Worm (Caenorhabditis elegans): ENCODE data around the gene grl-12.

grl-12 gene

DNA sequence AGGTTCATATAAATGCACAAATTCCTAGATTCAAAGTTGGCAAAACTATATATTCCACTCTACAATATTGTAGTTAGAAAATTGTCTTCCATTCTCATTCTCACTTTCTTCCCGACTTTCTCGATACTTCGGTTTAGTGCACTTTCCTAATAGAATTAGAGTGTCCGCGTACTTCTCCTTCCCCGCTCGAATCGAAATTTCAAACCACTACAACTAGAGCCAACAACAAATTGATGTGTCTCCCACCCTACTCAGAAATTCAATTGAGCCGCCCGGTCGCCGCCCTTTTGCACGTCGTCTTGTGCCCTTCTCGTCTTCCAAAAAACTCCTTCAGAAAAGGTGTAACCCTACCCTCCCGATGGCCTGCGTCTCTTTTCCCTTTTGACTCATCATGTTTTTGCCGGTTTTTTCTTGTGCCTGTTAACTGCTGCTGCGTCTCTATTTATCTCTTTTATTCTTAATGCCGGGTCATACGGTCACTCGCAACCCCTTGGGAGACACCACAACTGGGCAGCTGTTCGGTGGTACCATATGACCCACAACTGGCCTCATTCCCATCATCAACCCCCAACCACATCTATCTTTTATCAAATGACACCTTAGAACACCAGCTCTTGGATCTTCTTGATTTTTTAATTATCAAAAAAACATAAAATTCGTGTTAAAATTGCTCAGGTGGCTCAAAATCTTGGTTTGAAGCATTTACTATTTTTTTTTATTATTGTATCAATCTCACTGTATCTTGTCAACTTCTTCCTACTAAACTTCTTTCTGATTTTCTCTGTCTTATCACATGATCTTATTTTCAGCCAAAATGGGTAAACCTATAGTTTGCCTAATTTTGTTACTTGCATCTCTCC lies 42.5 kb downstream of the grl-12 start, which contains the start of gene tag-196:
tag-196 (plus strand) TSS at position 810 of the 860 bp plus-strand sequence.
- TF ChIP-seq ceh-36 (tag; optimal IDR thresholded peaks at IDR 0.05) (no peak), B0310.2 (tag; optimal IDR thresholded peaks at IDR 0.05) (no peak), aly-1 (tag; optimal IDR thresholded peaks at IDR 0.05) (no peak), ets-7 (tag; optimal IDR thresholded peaks at IDR 0.05) (no peak), sea-1 (GFP tag; conservative IDR thresholded peaks at IDR 0.05) (no peak), F13C5.2 (tag; optimal IDR thresholded peaks at IDR 0.05) (no peak), flt-1 (GFP tag; IDR thresholded peaks at IDR 0.05) (no peak), tra-4 (tag; optimal IDR thresholded peaks at IDR 0.05) (no peak), pes-1 (GFP tag; IDR thresholded peaks at IDR 0.05) (no peak), hmbx-1 (tag; optimal IDR thresholded peaks at IDR 0.05) (no peak), hnd-1 (tag; optimal IDR thresholded peaks at IDR 0.05) (no peak), scrt-1 (GFP tag; IDR thresholded peaks at IDR 0.05) (no peak)

ce11 chrV:8592691-8593307 lies 44.0 kb downstream of the grl-12 start:
- TF ChIP-seq scrt-1 (GFP tag; IDR thresholded peaks at IDR 0.05), result no peak
- TF ChIP-seq flt-1 (GFP tag; IDR thresholded peaks at IDR 0.05), result no peak
- no peak for TF ChIP-seq tra-4 (tag; optimal IDR thresholded peaks at IDR 0.05)
- no peak for TF ChIP-seq hmbx-1 (tag; optimal IDR thresholded peaks at IDR 0.05)
- no peak for TF ChIP-seq ama-1 (optimal IDR thresholded peaks at IDR 0.05)
- TF ChIP-seq ets-7 (tag; optimal IDR thresholded peaks at IDR 0.05), result no peak
- no peak for TF ChIP-seq sea-1 (GFP tag; conservative IDR thresholded peaks at IDR 0.05)
- TF ChIP-seq B0310.2 (tag; optimal IDR thresholded peaks at IDR 0.05), result no peak
- no peak for TF ChIP-seq aly-1 (tag; optimal IDR thresholded peaks at IDR 0.05)

DNA sequence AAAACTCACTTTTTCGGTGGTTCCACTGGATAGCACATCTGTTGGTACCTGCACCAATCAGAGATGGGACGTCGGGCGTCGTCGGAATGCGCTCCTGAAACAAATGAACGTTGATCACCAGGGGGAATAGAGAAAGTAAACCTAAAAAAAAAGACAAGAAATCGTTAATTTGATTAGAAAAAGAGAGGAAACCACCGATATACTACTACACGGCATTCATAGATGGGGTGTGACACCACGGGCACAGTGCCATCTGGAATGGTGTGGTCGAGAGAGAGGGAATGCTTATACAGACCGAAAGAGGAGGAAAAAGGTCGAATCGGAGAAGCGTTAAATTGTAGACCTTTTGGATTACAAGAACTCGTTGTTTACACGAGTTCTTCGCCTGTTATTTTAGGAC lies 48.7 kb downstream of the grl-12 start, which contains the start of gene C10B5.3:
C10B5.3 (minus strand) TSS at position 101 of the 400 bp plus-strand sequence.
- TF ChIP-seq ama-1 (optimal IDR thresholded peaks at IDR 0.05) (no peak), B0310.2 (tag; optimal IDR thresholded peaks at IDR 0.05) (no peak), ets-7 (tag; optimal IDR thresholded peaks at IDR 0.05) (no peak), tbx-37 (GFP tag; conservative IDR thresholded peaks at IDR 0.05) (no peak), flt-1 (GFP tag; IDR thresholded peaks at IDR 0.05) (no peak), hmg-4 (GFP tag; optimal IDR thresholded peaks at IDR 0.05) (no peak)

DNA sequence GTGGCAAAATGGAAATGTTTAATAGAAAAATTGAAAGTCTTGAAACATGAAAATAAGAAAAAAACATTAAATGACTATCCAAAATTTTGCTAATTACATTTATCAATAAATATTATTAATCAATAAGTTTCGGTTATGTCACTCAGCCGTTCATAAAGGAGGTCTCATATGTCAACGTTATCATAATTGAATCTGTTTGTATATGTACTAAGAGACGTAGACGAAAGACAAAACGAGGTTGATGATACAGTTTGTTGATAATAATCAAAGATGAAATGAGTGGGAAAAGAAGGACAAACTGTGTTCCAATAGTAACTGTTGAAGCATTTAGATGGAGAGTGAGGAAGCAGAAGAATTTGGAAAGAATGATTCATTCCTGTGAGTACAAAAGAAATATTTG lies 49.9 kb downstream of the grl-12 start:
- no peak for TF ChIP-seq hmg-4 (GFP tag; optimal IDR thresholded peaks at IDR 0.05)
- no peak for TF ChIP-seq scrt-1 (GFP tag; IDR thresholded peaks at IDR 0.05)
- TF ChIP-seq ceh-36 (tag; optimal IDR thresholded peaks at IDR 0.05), result no peak
- TF ChIP-seq ets-7 (tag; optimal IDR thresholded peaks at IDR 0.05), result no peak
- no peak for TF ChIP-seq sea-1 (GFP tag; conservative IDR thresholded peaks at IDR 0.05)
- no peak for TF ChIP-seq ceh-13 (GFP tag; optimal IDR thresholded peaks at IDR 0.05)
- TF ChIP-seq B0310.2 (tag; optimal IDR thresholded peaks at IDR 0.05), result no peak
- no peak for TF ChIP-seq pes-1 (GFP tag; IDR thresholded peaks at IDR 0.05)
- TF ChIP-seq aly-1 (tag; optimal IDR thresholded peaks at IDR 0.05), result no peak
- no peak for TF ChIP-seq F13C5.2 (tag; optimal IDR thresholded peaks at IDR 0.05)
- no peak for TF ChIP-seq hnd-1 (tag; optimal IDR thresholded peaks at IDR 0.05)
- no peak for TF ChIP-seq tbx-11 (GFP tag; IDR thresholded peaks at IDR 0.05)

DNA sequence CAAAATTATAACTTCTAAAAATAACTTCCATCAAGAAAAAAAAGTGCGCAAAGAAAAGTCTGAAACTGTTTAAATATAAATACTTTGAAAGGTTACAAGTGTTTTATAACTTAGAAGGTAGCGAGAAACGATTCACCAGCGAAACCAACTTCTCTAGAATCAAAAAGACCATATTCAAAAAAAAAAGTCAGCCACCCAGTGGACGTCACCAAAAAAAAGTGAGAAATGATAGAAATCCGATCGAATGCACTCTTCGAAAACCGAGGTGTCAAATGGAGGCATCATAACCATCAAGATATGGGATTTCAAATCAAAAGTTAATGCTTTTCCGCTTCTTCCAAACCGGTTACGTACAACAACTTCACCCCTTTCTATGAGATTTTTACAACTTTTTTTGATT lies 50.3 kb downstream of the grl-12 start:
- TF ChIP-seq ama-1 (optimal IDR thresholded peaks at IDR 0.05) (no peak), tbx-11 (GFP tag; IDR thresholded peaks at IDR 0.05) (no peak), pes-1 (GFP tag; IDR thresholded peaks at IDR 0.05) (no peak), ceh-13 (GFP tag; optimal IDR thresholded peaks at IDR 0.05) (no peak), tra-4 (tag; optimal IDR thresholded peaks at IDR 0.05) (no peak), ceh-36 (tag; optimal IDR thresholded peaks at IDR 0.05) (no peak), ets-7 (tag; optimal IDR thresholded peaks at IDR 0.05) (no peak), scrt-1 (GFP tag; IDR thresholded peaks at IDR 0.05) (no peak), hmg-4 (GFP tag; optimal IDR thresholded peaks at IDR 0.05) (no peak), tbx-37 (GFP tag; conservative IDR thresholded peaks at IDR 0.05) (no peak), hmbx-1 (tag; optimal IDR thresholded peaks at IDR 0.05) (no peak), hnd-1 (tag; optimal IDR thresholded peaks at IDR 0.05) (no peak), flt-1 (GFP tag; IDR thresholded peaks at IDR 0.05) (no peak), sea-1 (GFP tag; conservative IDR thresholded peaks at IDR 0.05) (no peak), F13C5.2 (tag; optimal IDR thresholded peaks at IDR 0.05) (no peak), aly-1 (tag; optimal IDR thresholded peaks at IDR 0.05) (no peak), B0310.2 (tag; optimal IDR thresholded peaks at IDR 0.05) (no peak)
